Worm (Caenorhabditis elegans) whole organism, L2 larva: ENCODE results near the gene F55G11.8.

ENCODE experiments used
- Y55F3AM.14 ChIP-seq: fragments of 200-800 bp; sonication (Bioruptor generic); optimal IDR thresholded peaks from 2 replicates; lab custom pipeline; 2018; ENCODE audit warnings: mild to moderate bottlenecking, missing genetic modification characterization, missing compliant biosample characterization
- ZK546.5 ChIP-seq: sonication (generic microtip); optimal IDR thresholded peaks from 2 replicates; lab custom pipeline; 2017; ENCODE audit warnings: missing biosample characterization, missing genetic modification characterization
- alr-1 ChIP-seq: fragments of 150-350 bp; optimal IDR thresholded peaks from 2 replicates; lab custom pipeline; 2014; ENCODE audit warnings: missing biosample characterization, missing genetic modification characterization
- aly-2 ChIP-seq: fragments of 150-350 bp; optimal IDR thresholded peaks from 2 replicates; lab custom pipeline; 2014; ENCODE audit warnings: missing biosample characterization, missing genetic modification characterization
- ama-1 ChIP-seq: fragments of 150-350 bp; optimal IDR thresholded peaks from 2 replicates; lab custom pipeline; 2018; ENCODE audit warnings: inconsistent platforms
- blmp-1 ChIP-seq: sonication (generic microtip); optimal IDR thresholded peaks from 2 replicates; lab custom pipeline; 2017; ENCODE audit warnings: missing genetic modification characterization, mild to moderate bottlenecking, missing compliant biosample characterization, antibody characterized with exemption, moderate library complexity; ENCODE audit not compliant: insufficient read depth
- crh-2 ChIP-seq: sonication (generic microtip); optimal IDR thresholded peaks from 2 replicates; lab custom pipeline; 2017; ENCODE audit warnings: missing biosample characterization, missing genetic modification characterization
- dmd-4 ChIP-seq: sonication (generic microtip); optimal IDR thresholded peaks from 2 replicates; lab custom pipeline; 2017; ENCODE audit warnings: missing biosample characterization, missing genetic modification characterization
- egl-27 ChIP-seq: sonication (generic microtip); optimal IDR thresholded peaks from 3 replicates; lab custom pipeline; 2017; ENCODE audit warnings: missing biosample characterization, missing genetic modification reagents, missing genetic modification characterization
- elt-1 ChIP-seq: fragments of 150-350 bp; optimal IDR thresholded peaks from 2 replicates; lab custom pipeline; 2014; ENCODE audit warnings: missing biosample characterization, missing genetic modification characterization
- elt-3 ChIP-seq: sonication (generic microtip); optimal IDR thresholded peaks from 2 replicates; lab custom pipeline; 2017; ENCODE audit warnings: missing biosample characterization, missing genetic modification characterization
- fos-1 ChIP-seq: fragments of 150-350 bp; optimal IDR thresholded peaks from 2 replicates; lab custom pipeline; 2014; ENCODE audit warnings: missing biosample characterization, missing genetic modification characterization
- gmeb-1 ChIP-seq: fragments of 150-350 bp; optimal IDR thresholded peaks from 2 replicates; lab custom pipeline; 2014; ENCODE audit warnings: missing biosample characterization, missing genetic modification characterization
- lin-11 ChIP-seq: fragments of 150-350 bp; sonication (generic microtip); optimal IDR thresholded peaks from 2 replicates; lab custom pipeline; 2014; ENCODE audit warnings: missing biosample characterization, missing genetic modification characterization, inconsistent platforms, mixed read lengths
- lin-13 ChIP-seq: fragments of 150-350 bp; optimal IDR thresholded peaks from 2 replicates; lab custom pipeline; 2014; ENCODE audit warnings: missing biosample characterization, missing genetic modification reagents, missing genetic modification characterization
- lin-39 ChIP-seq: fragments of 150-350 bp; optimal IDR thresholded peaks from 2 replicates; lab custom pipeline; 2014; ENCODE audit warnings: missing biosample characterization, missing genetic modification reagents, missing genetic modification characterization
- lsy-2 ChIP-seq, 2 experiments: fragments of 150-350 bp in 1 of 2; sonication (generic microtip) in 1 of 2; optimal IDR thresholded peaks; 2 replicates each; lab custom pipeline; 2014 to 2017; ENCODE audit warnings: missing biosample characterization in 2 of 2, missing genetic modification characterization in 2 of 2
- mab-5 ChIP-seq: fragments of 150-350 bp; optimal IDR thresholded peaks from 2 replicates; lab custom pipeline; 2014; ENCODE audit warnings: missing biosample characterization, missing genetic modification characterization
- nhr-10 ChIP-seq: sonication (generic microtip); optimal IDR thresholded peaks from 2 replicates; lab custom pipeline; 2017; ENCODE audit warnings: missing biosample characterization, missing genetic modification characterization
- nhr-12 ChIP-seq: fragments of 150-350 bp; optimal IDR thresholded peaks from 2 replicates; lab custom pipeline; 2014; ENCODE audit warnings: missing biosample characterization, missing genetic modification characterization
- nhr-129 ChIP-seq: fragments of 150-350 bp; optimal IDR thresholded peaks from 2 replicates; lab custom pipeline; 2014; ENCODE audit warnings: missing biosample characterization, missing genetic modification characterization
- nhr-21 ChIP-seq: fragments of 150-350 bp; optimal IDR thresholded peaks from 2 replicates; lab custom pipeline; 2014; ENCODE audit warnings: missing biosample characterization, missing genetic modification characterization
- nhr-23 ChIP-seq: fragments of 150-350 bp; optimal IDR thresholded peaks from 2 replicates; lab custom pipeline; 2014; ENCODE audit warnings: missing biosample characterization, missing genetic modification reagents, missing genetic modification characterization
- nhr-237 ChIP-seq: fragments of 150-350 bp; optimal IDR thresholded peaks from 2 replicates; lab custom pipeline; 2014; ENCODE audit warnings: missing biosample characterization, missing genetic modification characterization
- peb-1 ChIP-seq: fragments of 150-350 bp; optimal IDR thresholded peaks from 2 replicates; lab custom pipeline; 2014; ENCODE audit warnings: missing biosample characterization, missing genetic modification characterization
- skn-1 ChIP-seq: sonication (generic microtip); optimal IDR thresholded peaks from 2 replicates; lab custom pipeline; 2017; ENCODE audit warnings: missing biosample characterization, missing genetic modification characterization
- sma-3 ChIP-seq: sonication (generic microtip); optimal IDR thresholded peaks from 2 replicates; lab custom pipeline; 2016; ENCODE audit warnings: missing genetic modification reagents, missing genetic modification characterization, missing compliant biosample characterization
- sma-9 ChIP-seq, 2 experiments: fragments of 150-350 bp in 1 of 2; sonication (generic microtip) in 1 of 2; optimal IDR thresholded peaks; 2 replicates each; lab custom pipeline; 2014 to 2016; ENCODE audit warnings: missing genetic modification characterization in 2 of 2, mild to moderate bottlenecking in 1 of 2, missing biosample characterization in 1 of 2, missing compliant biosample characterization in 1 of 2, missing genetic modification reagents in 1 of 2, moderate library complexity in 1 of 2
- snpc-4 ChIP-seq: fragments of 150-350 bp; optimal IDR thresholded peaks from 2 replicates; lab custom pipeline; 2014; ENCODE audit warnings: missing biosample characterization, missing genetic modification characterization
- unc-55 ChIP-seq: fragments of 150-350 bp; sonication (generic microtip); optimal IDR thresholded peaks from 3 replicates; lab custom pipeline; 2014; ENCODE audit warnings: missing biosample characterization, missing genetic modification reagents, missing genetic modification characterization
- ztf-1 ChIP-seq: fragments of 200-800 bp; sonication (Bioruptor generic); conservative IDR thresholded peaks from 2 replicates; pipeline ENCODE4 v1.3.6; 2022; ENCODE audit warnings: missing genetic modification characterization, missing compliant biosample characterization
- ztf-4 ChIP-seq: fragments of 150-350 bp; optimal IDR thresholded peaks from 2 replicates; lab custom pipeline; 2014; ENCODE audit warnings: missing biosample characterization, missing genetic modification characterization

Gene F55G11.8

DNA sequence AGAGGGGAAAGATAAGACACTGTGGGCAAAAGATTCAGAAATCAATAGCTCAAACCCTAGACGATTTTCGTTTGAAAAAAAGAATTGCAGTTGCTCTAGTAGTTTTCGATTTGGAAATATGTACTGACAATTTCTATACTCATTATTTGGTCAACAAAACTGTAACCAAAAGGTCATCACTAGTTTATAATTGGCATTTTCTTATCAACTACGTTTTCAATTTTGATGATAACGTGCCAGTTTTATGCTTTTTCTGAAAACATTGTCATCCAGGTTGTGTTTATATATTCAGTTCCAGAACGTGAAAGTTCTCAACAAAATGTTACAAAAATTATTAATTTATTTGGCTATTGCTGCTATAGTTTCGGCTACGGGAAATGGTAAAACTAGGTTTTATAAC is at the start of gene F55G11.8:
F55G11.8 (plus strand) TSS at position 245 of the 400 bp plus-strand sequence.
- TF ChIP-seq alr-1 (tag; lab: Kevin White, UChicago) (no peak), ztf-4 (tag; lab: Kevin White, UChicago) (no peak), nhr-12 (no peak), nhr-21 (tag; lab: Kevin White, UChicago) (no peak), lin-11 (no peak), gmeb-1 (tag; lab: Kevin White, UChicago) (no peak), nhr-23 (tag; lab: Kevin White, UChicago) (no peak), lsy-2 (tag; optimal IDR thresholded peaks at IDR 0.05; lab: Kevin White, UChicago) (no peak), mab-5 (tag; lab: Kevin White, UChicago) (no peak), aly-2 (tag; lab: Kevin White, UChicago) (no peak), skn-1 (tag; lab: Kevin White, UChicago) (peak; percentile 43), nhr-129 (tag; lab: Kevin White, UChicago) (no peak), fos-1 (tag; lab: Kevin White, UChicago) (peak; percentile 86), sma-9 (GFP tag; optimal IDR thresholded peaks at IDR 0.05; lab: Kevin White, UChicago) (peak; percentile 25), sma-9 (tag; optimal IDR thresholded peaks at IDR 0.05; lab: Kevin White, UChicago) (no peak)

DNA sequence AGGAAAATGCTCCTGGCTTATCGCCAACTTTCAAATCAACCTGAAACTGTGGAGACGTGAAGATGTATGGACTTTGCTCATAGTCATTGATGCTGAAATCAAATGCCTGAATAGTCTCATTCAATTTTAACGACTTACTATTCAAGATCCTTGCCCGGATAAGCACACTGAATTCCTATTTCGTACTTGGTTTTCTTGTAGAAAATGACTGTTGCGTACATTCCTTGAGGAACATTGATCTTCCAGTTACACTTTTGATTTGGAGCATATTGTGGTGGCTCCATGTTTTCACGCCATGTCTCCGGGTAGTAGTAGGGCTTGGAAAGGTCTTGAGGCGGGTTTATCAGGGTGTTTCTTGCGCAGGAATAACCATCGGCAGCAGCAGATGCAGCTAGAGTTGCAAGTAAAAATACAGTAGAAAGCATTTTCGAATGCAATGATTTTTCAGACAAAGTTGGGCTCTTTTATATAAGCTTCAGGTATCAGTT is 48.0 kb upstream of the F55G11.8 start, which contains the start of gene irg-6:
irg-6 (minus strand) TSS at position 438 of the 488 bp plus-strand sequence.
- TF ChIP-seq sma-3 (GFP tag; lab: Kevin White, UChicago) = no peak
- no peak for TF ChIP-seq crh-2 (tag; lab: Kevin White, UChicago)
- no peak for TF ChIP-seq unc-55 (GFP tag; lab: Kevin White, UChicago)
- no peak for TF ChIP-seq mab-5 (tag; lab: Kevin White, UChicago)
- no peak for TF ChIP-seq elt-1 (tag; lab: Kevin White, UChicago)
- TF ChIP-seq gmeb-1 (tag; lab: Kevin White, UChicago) = no peak
- TF ChIP-seq ztf-4 (tag; lab: Kevin White, UChicago) = no peak
- TF ChIP-seq dmd-4 (tag; lab: Kevin White, UChicago) = no peak
- TF ChIP-seq nhr-10 = no peak
- TF ChIP-seq skn-1 (tag; lab: Kevin White, UChicago) = no peak
- TF ChIP-seq lsy-2 (tag; optimal IDR thresholded peaks at IDR 0.05; lab: Kevin White, UChicago) = no peak
- TF ChIP-seq peb-1 (tag; lab: Kevin White, UChicago) = no peak
- TF ChIP-seq Y55F3AM.14 (GFP tag; lab: Kevin White, UChicago) = no peak
- no peak for TF ChIP-seq blmp-1 (tag; lab: Kevin White, UChicago)
- no peak for TF ChIP-seq egl-27 (tag; lab: Kevin White, UChicago)
- no peak for TF ChIP-seq ama-1 (lab: Kevin White, UChicago)
- no peak for TF ChIP-seq snpc-4 (tag; lab: Kevin White, UChicago)
- TF ChIP-seq ztf-1 (GFP tag; lab: Robert Waterston, UW) = no peak
- no peak for TF ChIP-seq lin-13 (GFP tag; lab: Kevin White, UChicago)
- TF ChIP-seq, all 48 proteins: peak for 0

DNA sequence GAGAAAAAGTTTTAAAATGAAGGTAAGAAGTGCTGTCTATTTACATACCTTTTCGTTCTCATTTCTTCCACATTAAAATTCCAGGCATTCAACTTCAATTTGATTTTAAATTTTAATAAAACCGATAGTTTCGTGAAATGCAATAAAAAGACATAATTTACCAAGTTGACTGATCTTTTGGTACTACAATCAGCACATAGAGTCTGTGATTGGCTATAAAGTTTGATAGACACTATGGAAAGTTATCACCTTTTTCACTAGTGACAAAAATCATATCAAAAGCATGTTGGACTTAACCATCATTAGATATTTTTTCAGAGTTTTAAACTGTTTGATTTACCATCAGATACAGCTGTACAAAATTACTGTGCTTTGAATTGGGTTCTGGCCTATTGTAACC is 47.1 kb upstream of the F55G11.8 start, which contains the start of gene srz-15:
srz-15 (plus strand) TSS at position 301 of the 400 bp plus-strand sequence.
- TF ChIP-seq ZK546.5 (tag; lab: Kevin White, UChicago) = no peak
- TF ChIP-seq elt-1 (tag; lab: Kevin White, UChicago) = no peak

DNA sequence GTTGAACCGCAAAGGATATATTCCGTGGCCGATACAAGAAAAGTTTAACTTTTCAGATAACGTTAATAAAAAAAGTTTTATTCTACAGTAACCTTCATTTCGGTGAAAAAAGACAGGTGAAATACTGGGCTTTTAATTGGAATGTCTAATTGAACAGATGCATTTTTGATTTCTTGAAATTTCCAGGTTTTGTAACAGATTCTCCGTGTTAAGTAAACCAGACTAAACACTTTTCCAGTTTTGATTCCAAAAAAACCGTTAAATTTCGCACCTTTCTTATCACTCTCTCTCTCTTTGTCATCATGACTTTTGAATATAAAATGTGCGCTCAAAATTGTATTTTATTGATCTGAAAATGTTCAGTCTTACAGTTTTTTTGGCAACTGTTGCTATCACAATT is 44.4 kb upstream of the F55G11.8 start, which contains the start of gene C32H11.3:
C32H11.3 (plus strand) TSS at position 301 of the 400 bp plus-strand sequence.
- TF ChIP-seq ztf-1 (GFP tag; lab: Robert Waterston, UW) = no peak
- no peak for TF ChIP-seq lin-13 (GFP tag; lab: Kevin White, UChicago)
- TF ChIP-seq elt-1 (tag; lab: Kevin White, UChicago) = no peak
- no peak for TF ChIP-seq nhr-12
- no peak for TF ChIP-seq dmd-4 (tag; lab: Kevin White, UChicago)
- TF ChIP-seq fos-1 (tag; lab: Kevin White, UChicago) = no peak
- no peak for TF ChIP-seq elt-3 (tag; lab: Kevin White, UChicago)

DNA sequence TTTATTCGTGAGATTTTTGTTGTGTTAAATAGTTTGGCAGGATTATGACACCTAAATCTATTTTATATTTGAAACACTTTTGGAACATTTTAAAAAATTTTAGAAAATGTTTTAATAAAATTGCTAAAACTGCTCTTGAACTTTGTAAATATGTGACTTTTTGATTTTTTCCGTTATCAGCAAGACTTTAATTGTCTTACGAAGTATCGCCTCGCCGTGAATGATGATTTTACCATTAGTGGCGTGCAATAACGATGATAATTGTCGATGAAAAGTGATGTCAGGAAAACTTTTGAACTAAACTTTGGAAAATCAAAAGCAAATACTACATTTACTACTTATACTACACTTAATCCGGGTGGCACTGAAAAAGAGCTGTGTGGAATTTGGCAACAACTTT is 42.1 kb upstream of the F55G11.8 start:
- TF ChIP-seq nhr-10 (no peak), nhr-237 (no peak), sma-9 (GFP tag; optimal IDR thresholded peaks at IDR 0.05; lab: Kevin White, UChicago) (peak; percentile 78), sma-9 (tag; optimal IDR thresholded peaks at IDR 0.05; lab: Kevin White, UChicago) (no peak), lin-39 (tag; lab: Kevin White, UChicago) (no peak), ztf-1 (GFP tag; lab: Robert Waterston, UW) (no peak), ZK546.5 (tag; lab: Kevin White, UChicago) (no peak), aly-2 (tag; lab: Kevin White, UChicago) (no peak), skn-1 (tag; lab: Kevin White, UChicago) (peak; percentile 45), fos-1 (tag; lab: Kevin White, UChicago) (peak; percentile 73), ztf-4 (tag; lab: Kevin White, UChicago) (no peak), lin-13 (GFP tag; lab: Kevin White, UChicago) (no peak), mab-5 (tag; lab: Kevin White, UChicago) (no peak), ama-1 (lab: Kevin White, UChicago) (no peak)
